Fruit fly (Drosophila melanogaster) whole organism, adult: Measurements from ENCODE around the gene Bub1.

Experiments
- CG14711 ChIP-seq: fragments of 200-800 bp; sonication (Bioruptor generic); optimal IDR thresholded peaks from 2 replicates; lab custom pipeline; 2018; ENCODE audit warnings: missing biosample characterization, mild to moderate bottlenecking, missing genetic modification characterization, moderate library complexity
- CG5204 ChIP-seq: fragments of 200-800 bp; sonication (Bioruptor generic); optimal IDR thresholded peaks from 2 replicates; lab custom pipeline; 2016; ENCODE audit warnings: missing biosample characterization, missing genetic modification characterization
- CG7101 ChIP-seq: fragments of 200-800 bp; sonication (Bioruptor generic); optimal IDR thresholded peaks from 2 replicates; lab custom pipeline; 2018; ENCODE audit warnings: missing biosample characterization, mild to moderate bottlenecking, missing genetic modification characterization, moderate library complexity
- Clk ChIP-seq: fragments of 200-800 bp; sonication (Bioruptor generic); optimal IDR thresholded peaks from 2 replicates; lab custom pipeline; 2017; ENCODE audit warnings: missing biosample characterization, missing genetic modification characterization
- Crg-1 ChIP-seq: fragments of 200-800 bp; sonication (Bioruptor generic); optimal IDR thresholded peaks from 2 replicates; lab custom pipeline; 2016; ENCODE audit warnings: missing biosample characterization, missing genetic modification characterization
- Hr96 ChIP-seq: fragments of 200-800 bp; sonication (Bioruptor generic); optimal IDR thresholded peaks from 2 replicates; lab custom pipeline; 2016; ENCODE audit warnings: missing biosample characterization, missing genetic modification characterization
- cnc ChIP-seq, 2 experiments: fragments of >200 bp; optimal IDR thresholded peaks; 2 replicates each; lab custom pipeline; 2017
- kay ChIP-seq: fragments of 200-800 bp; sonication (Bioruptor generic); peaks from one replicate; lab custom pipeline; 2016; ENCODE audit warnings: missing biosample characterization, missing genetic modification characterization, borderline replicate concordance
- pad ChIP-seq: fragments of 200-800 bp; sonication (Bioruptor generic); optimal IDR thresholded peaks from 3 replicates; lab custom pipeline; 2017; ENCODE audit warnings: missing biosample characterization, missing genetic modification characterization, mild to moderate bottlenecking, moderate library complexity, missing genetic modification reagents

dm6 chr2L:5291869-5292642, 13.4 kb downstream of the Bub1 start:
- no peak for TF ChIP-seq Hr96 (GFP tag; lab: Kevin White, UChicago)
- TF ChIP-seq Crg-1 (GFP tag; lab: Kevin White, UChicago): no peak
- no peak for TF ChIP-seq pad (GFP tag; lab: Kevin White, UChicago)
- TF ChIP-seq CG5204 (GFP tag; lab: Kevin White, UChicago): no peak
- TF ChIP-seq kay (GFP tag; lab: Kevin White, UChicago): no peak
- TF ChIP-seq Clk (GFP tag; lab: Kevin White, UChicago): no peak
- TF ChIP-seq cnc (optimal IDR thresholded peaks at IDR 0.05; lab: Kevin White, UChicago): no peak
- TF ChIP-seq CG7101 (tag; lab: Kevin White, UChicago): no peak
- TF ChIP-seq CG14711: no peak
